Fruit fly (Drosophila melanogaster) whole organism, pupa: ENCODE measurements around the gene CG13312.
A peak's percentile ranks its signal among the peaks of the same experiment; 100 is the strongest.

ENCODE experiments used
- CG10348 ChIP-seq: fragments of 200-800 bp; sonication (Bioruptor generic); IDR thresholded peaks from 2 replicates; pipeline ENCODE4 v1.3.6; 2022; ENCODE audit warnings: missing biosample characterization, missing genetic modification characterization
- CG12605 ChIP-seq: fragments of 200-800 bp; sonication (Bioruptor generic); IDR thresholded peaks from 2 replicates; pipeline ENCODE4 v1.3.6; 2022; ENCODE audit warnings: missing biosample characterization, missing genetic modification characterization
- CG13204 ChIP-seq: fragments of 200-800 bp; sonication (Bioruptor generic); optimal IDR thresholded peaks from 2 replicates; lab custom pipeline; 2018; ENCODE audit warnings: missing biosample characterization, mild to moderate bottlenecking, missing genetic modification characterization, moderate library complexity
- CG14655 ChIP-seq: fragments of 200-800 bp; sonication (Bioruptor generic); optimal IDR thresholded peaks from 3 replicates; lab custom pipeline; 2017; ENCODE audit warnings: mild to moderate bottlenecking, missing biosample characterization, missing genetic modification reagents, missing genetic modification characterization
- CG15710 ChIP-seq: fragments of 200-800 bp; sonication (Bioruptor generic); optimal IDR thresholded peaks from 2 replicates; lab custom pipeline; 2018; ENCODE audit warnings: missing biosample characterization, mild to moderate bottlenecking, missing genetic modification characterization, moderate library complexity
- CG17806 ChIP-seq: fragments of 200-800 bp; sonication (Bioruptor generic); optimal IDR thresholded peaks from 2 replicates; lab custom pipeline; 2018; ENCODE audit warnings: missing biosample characterization, mild to moderate bottlenecking, missing genetic modification characterization, moderate library complexity
- CG32121 ChIP-seq: fragments of 200-800 bp; sonication (Bioruptor generic); IDR thresholded peaks from 2 replicates; pipeline ENCODE4 v1.3.6; 2022; ENCODE audit warnings: missing biosample characterization, missing genetic modification characterization
- CG34367 ChIP-seq: fragments of 200-800 bp; sonication (Bioruptor generic); optimal IDR thresholded peaks from 2 replicates; lab custom pipeline; 2018; ENCODE audit warnings: missing biosample characterization, mild to moderate bottlenecking, missing genetic modification characterization
- CG4496 ChIP-seq: fragments of 200-800 bp; sonication (Bioruptor generic); IDR thresholded peaks from 3 replicates; pipeline ENCODE4 v1.3.6; 2022; ENCODE audit warnings: missing biosample characterization, missing genetic modification characterization
- CG8159 ChIP-seq: fragments of 200-800 bp; sonication (Bioruptor generic); optimal IDR thresholded peaks from 3 replicates; lab custom pipeline; 2018; ENCODE audit warnings: missing biosample characterization, mild to moderate bottlenecking, missing genetic modification characterization, moderate library complexity
- CG8301 ChIP-seq: fragments of 200-800 bp; sonication (Bioruptor generic); optimal IDR thresholded peaks from 2 replicates; lab custom pipeline; 2018; ENCODE audit warnings: missing biosample characterization, mild to moderate bottlenecking, missing genetic modification characterization
- CG9948 ChIP-seq: fragments of 200-800 bp; sonication (Bioruptor generic); optimal IDR thresholded peaks from 2 replicates; lab custom pipeline; 2018; ENCODE audit warnings: missing biosample characterization, mild to moderate bottlenecking, missing genetic modification characterization, moderate library complexity
- D1 ChIP-seq: fragments of 200-800 bp; sonication (Bioruptor generic); optimal IDR thresholded peaks from 2 replicates; lab custom pipeline; 2018; ENCODE audit warnings: missing biosample characterization, mild to moderate bottlenecking, missing genetic modification characterization, moderate library complexity
- EcR ChIP-seq: fragments of 200-800 bp; sonication (Bioruptor generic); optimal IDR thresholded peaks from 3 replicates; lab custom pipeline; 2019; ENCODE audit warnings: missing biosample characterization, missing genetic modification characterization, mild to moderate bottlenecking, moderate library complexity, missing genetic modification reagents
- Ets98B ChIP-seq: fragments of 200-800 bp; sonication (Bioruptor generic); IDR thresholded peaks from 2 replicates; pipeline ENCODE4 v1.3.6; 2022; ENCODE audit warnings: missing biosample characterization, missing genetic modification characterization
- Pif1A ChIP-seq: fragments of 200-800 bp; sonication (Bioruptor generic); optimal IDR thresholded peaks from 3 replicates; lab custom pipeline; 2016; ENCODE audit warnings: missing biosample characterization, missing genetic modification characterization
- Pif1B ChIP-seq: fragments of 200-800 bp; sonication (Bioruptor generic); optimal IDR thresholded peaks from 3 replicates; lab custom pipeline; 2016; ENCODE audit warnings: missing biosample characterization, missing genetic modification characterization
- Snoo ChIP-seq: fragments of 200-800 bp; sonication (Bioruptor generic); optimal IDR thresholded peaks from 3 replicates; lab custom pipeline; 2017; ENCODE audit warnings: missing biosample characterization, mild to moderate bottlenecking, missing genetic modification characterization, inconsistent platforms
- fd96Ca ChIP-seq: fragments of 200-800 bp; sonication (Bioruptor generic); IDR thresholded peaks from 3 replicates; pipeline ENCODE4 v1.3.6; 2022; ENCODE audit warnings: missing biosample characterization, missing genetic modification characterization
- gl ChIP-seq: fragments of 200-800 bp; sonication (Bioruptor generic); optimal IDR thresholded peaks from 2 replicates; lab custom pipeline; 2018; ENCODE audit warnings: missing biosample characterization, mild to moderate bottlenecking, missing genetic modification characterization
- rn ChIP-seq: fragments of 200-800 bp; sonication (Bioruptor generic); IDR thresholded peaks from 2 replicates; pipeline ENCODE4 v1.3.6; 2022; ENCODE audit warnings: missing biosample characterization, missing genetic modification characterization

CG13312 gene

DNA sequence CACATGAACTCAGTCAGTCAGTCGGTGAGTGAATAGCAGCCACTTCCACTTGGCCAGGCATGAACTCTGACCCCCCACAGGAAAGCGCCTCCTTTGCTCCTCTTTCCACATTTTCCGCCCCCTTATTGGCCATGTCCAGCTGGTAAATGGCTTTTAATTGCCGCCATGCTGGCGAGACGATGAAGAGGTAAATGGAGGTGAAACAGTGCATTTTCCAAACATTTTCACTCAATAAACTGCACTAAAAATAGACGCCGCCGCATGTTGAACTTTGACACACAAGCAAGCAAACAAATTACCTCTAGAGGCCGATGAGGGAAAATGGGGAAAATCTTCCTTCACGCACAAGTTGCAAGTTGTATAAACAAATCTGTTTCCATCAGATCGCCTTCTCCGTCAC is 42.8 kb upstream of the CG13312 start:
- TF ChIP-seq Ets98B (GFP tag; lab: Robert Waterston, UW) (no peak), CG8159 (no peak), CG10348 (GFP tag; lab: Robert Waterston, UW) (no peak)

DNA sequence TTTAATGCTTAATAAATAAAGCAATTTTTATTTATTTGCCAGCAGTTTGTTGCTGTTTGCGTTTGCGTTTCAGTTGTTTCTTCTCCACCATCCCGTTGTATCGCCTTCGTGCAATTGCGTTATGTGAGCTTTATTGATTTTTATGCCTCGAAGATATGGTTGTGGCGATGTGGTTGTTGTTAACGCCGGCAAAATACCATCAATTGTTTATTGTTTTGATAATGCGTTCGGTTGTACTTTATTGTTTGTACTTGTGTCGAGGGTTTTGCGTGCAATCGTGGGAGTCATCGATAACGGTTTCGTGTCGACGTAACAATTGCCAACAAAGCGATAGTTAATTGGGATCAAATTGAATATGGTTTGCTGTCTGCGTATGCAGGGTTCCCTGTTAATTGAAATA is 35.3 kb upstream of the CG13312 start:
- TF ChIP-seq CG12605 (GFP tag; lab: Robert Waterston, UW) (no peak), gl (tag; lab: Kevin White, UChicago) (no peak), CG8159 (no peak), CG8301 (no peak), CG9948 (no peak)
- TF ChIP-seq, all 21 proteins: peak for 0

DNA sequence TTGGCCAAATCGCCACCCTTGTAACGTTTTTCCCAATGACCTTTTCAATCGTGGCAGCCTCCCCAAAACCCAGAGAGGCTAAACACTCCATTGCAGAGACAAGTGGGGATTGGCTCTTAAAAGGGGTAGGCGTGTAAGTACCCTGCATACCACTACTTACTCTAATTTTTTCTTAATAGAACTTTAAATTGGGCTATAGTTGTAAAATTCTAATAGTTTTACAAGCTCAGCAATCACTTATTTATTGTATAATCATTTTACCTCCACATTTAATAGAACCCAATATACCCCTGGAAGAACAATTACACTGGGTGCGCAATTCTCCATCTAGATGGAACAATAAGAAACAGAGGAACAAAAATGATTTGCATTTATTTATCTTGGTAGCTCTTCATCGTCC is 34.7 kb upstream of the CG13312 start:
- TF ChIP-seq CG12605 (GFP tag; lab: Robert Waterston, UW) (no peak), CG34367 (peak; percentile 41), CG14655 (peak; percentile 46), rn (GFP tag; lab: Robert Waterston, UW) (peak; percentile 20; the same call in 1 of the 2 replicates), Snoo (tag; lab: Kevin White, UChicago) (peak; percentile 64), fd96Ca (GFP tag; lab: Robert Waterston, UW) (no peak), CG4496 (GFP tag; lab: Robert Waterston, UW) (peak; percentile 56; the same call in 2 of the 3 replicates), Pif1A (GFP tag; lab: Kevin White, UChicago) (peak; percentile 40), gl (tag; lab: Kevin White, UChicago) (no peak), CG15710 (tag; lab: Kevin White, UChicago) (peak; percentile 63), CG8301 (peak; percentile 41), CG9948 (peak; percentile 58), CG17806 (tag; lab: Kevin White, UChicago) (peak; percentile 60), CG8159 (peak; percentile 63), D1 (tag; lab: Kevin White, UChicago) (no peak), CG32121 (peak; percentile 47), Ets98B (GFP tag; lab: Robert Waterston, UW) (0 out of 2 replicates have a peak, but pooled peaks have one; percentile 14)
- TF ChIP-seq, all 21 proteins: peak for 13

- TF ChIP-seq EcR (peak; percentile 48), CG14655 (peak; percentile 83), Ets98B (GFP tag; lab: Robert Waterston, UW) (no peak), Snoo (tag; lab: Kevin White, UChicago) (peak; percentile 43), CG34367 (peak; percentile 47), CG8159 (peak; percentile 79), CG9948 (peak; percentile 65), fd96Ca (GFP tag; lab: Robert Waterston, UW) (no peak), CG13204 (peak; percentile 41), Pif1A (GFP tag; lab: Kevin White, UChicago) (peak; percentile 69), CG17806 (tag; lab: Kevin White, UChicago) (peak; percentile 70), rn (GFP tag; lab: Robert Waterston, UW) (no peak), CG4496 (GFP tag; lab: Robert Waterston, UW) (peak; percentile 20; the same call in 1 of the 3 replicates), D1 (tag; lab: Kevin White, UChicago) (peak; percentile 21), CG32121 (no peak), CG12605 (GFP tag; lab: Robert Waterston, UW) (peak; percentile 12; the same call in 1 of the 2 replicates), CG8301 (peak; percentile 78), Pif1B (GFP tag; lab: Kevin White, UChicago) (peak; percentile 75), CG15710 (tag; lab: Kevin White, UChicago) (peak; percentile 66), gl (tag; lab: Kevin White, UChicago) (peak; percentile 46), CG10348 (GFP tag; lab: Robert Waterston, UW) (no peak)
Measured at dm6 chr3L:8839563-8840425, 32.8 kb upstream of the CG13312 start.

dm6 chr3L:8839130-8839529 is 32.1 kb upstream of the CG13312 start:
- TF ChIP-seq CG9948 (no peak), Pif1B (GFP tag; lab: Kevin White, UChicago) (no peak), CG13204 (peak; percentile 60), fd96Ca (GFP tag; lab: Robert Waterston, UW) (0 out of 3 replicates have a peak, but pooled peaks have one; percentile 10), EcR (peak; percentile 92), CG34367 (no peak), CG14655 (no peak), Snoo (tag; lab: Kevin White, UChicago) (no peak), CG12605 (GFP tag; lab: Robert Waterston, UW) (no peak), CG15710 (tag; lab: Kevin White, UChicago) (no peak), CG8159 (no peak), gl (tag; lab: Kevin White, UChicago) (no peak)

- no peak for TF ChIP-seq CG8159
- no peak for TF ChIP-seq CG4496 (GFP tag; lab: Robert Waterston, UW)
- TF ChIP-seq Pif1A (GFP tag; lab: Kevin White, UChicago): no peak
- no peak for TF ChIP-seq CG32121
- no peak for TF ChIP-seq rn (GFP tag; lab: Robert Waterston, UW)
- TF ChIP-seq CG10348 (GFP tag; lab: Robert Waterston, UW): no peak
- TF ChIP-seq Ets98B (GFP tag; lab: Robert Waterston, UW): no peak
- TF ChIP-seq gl (tag; lab: Kevin White, UChicago): no peak
- TF ChIP-seq CG15710 (tag; lab: Kevin White, UChicago): no peak
- no peak for TF ChIP-seq CG12605 (GFP tag; lab: Robert Waterston, UW)
Measured at dm6 chr3L:8836162-8836561, 29.1 kb upstream of the CG13312 start, which contains the start of gene CG32026. Gene CG32026 (plus strand): TSS chr3L:8836462.
